Worm (Caenorhabditis elegans) whole organism, L4 larva: ENCODE results near the gene C07A9.10.

Experiments
- ama-1 ChIP-seq: fragments of 150-350 bp; optimal IDR thresholded peaks from 2 replicates; lab custom pipeline; 2014; ENCODE audit warnings: inconsistent platforms, mixed read lengths
- daf-12 ChIP-seq: fragments of 150-350 bp; optimal IDR thresholded peaks from 2 replicates; lab custom pipeline; 2014; ENCODE audit warnings: missing biosample characterization, missing genetic modification reagents, missing genetic modification characterization
- daf-8 ChIP-seq: fragments of 200-800 bp; sonication (Bioruptor generic); IDR thresholded peaks from 2 replicates; pipeline ENCODE4 v1.3.6; 2022; ENCODE audit warnings: missing genetic modification characterization, missing compliant biosample characterization
- fkh-10 ChIP-seq: fragments of 150-350 bp; optimal IDR thresholded peaks from 2 replicates; lab custom pipeline; 2014; ENCODE audit warnings: missing biosample characterization, missing genetic modification reagents, missing genetic modification characterization
- fos-1 ChIP-seq: fragments of 150-350 bp; optimal IDR thresholded peaks from 2 replicates; lab custom pipeline; 2014; ENCODE audit warnings: missing biosample characterization, missing genetic modification characterization
- lin-29 ChIP-seq: fragments of 200-800 bp; sonication (Bioruptor generic); IDR thresholded peaks from 2 replicates; pipeline ENCODE4 v1.3.6; 2022; ENCODE audit warnings: missing genetic modification reagents, missing genetic modification characterization, missing compliant biosample characterization
- lsy-2 ChIP-seq, 2 experiments: fragments of 150-350 bp in 1 of 2; sonication (generic microtip) in 1 of 2; optimal IDR thresholded peaks; 2 replicates each; lab custom pipeline; 2014 to 2017; ENCODE audit warnings: missing biosample characterization in 2 of 2, missing genetic modification characterization in 2 of 2
- mdl-1 ChIP-seq, 2 experiments: fragments of 150-350 bp in 1 of 2; sonication (generic microtip) in 1 of 2; optimal IDR thresholded peaks; 2 replicates each; lab custom pipeline; 2014 to 2017; ENCODE audit warnings: missing biosample characterization in 2 of 2, missing genetic modification characterization in 2 of 2
- nhr-237 ChIP-seq: sonication (generic microtip); optimal IDR thresholded peaks from 2 replicates; lab custom pipeline; 2017; ENCODE audit warnings: missing biosample characterization, missing genetic modification characterization
- nhr-28 ChIP-seq: fragments of 150-350 bp; optimal IDR thresholded peaks from 2 replicates; lab custom pipeline; 2014; ENCODE audit warnings: missing biosample characterization, missing genetic modification characterization
- pqm-1 ChIP-seq: sonication (generic microtip); optimal IDR thresholded peaks from 2 replicates; lab custom pipeline; 2017; ENCODE audit warnings: missing biosample characterization, missing genetic modification characterization
- ztf-11 ChIP-seq: fragments of 150-350 bp; optimal IDR thresholded peaks from 2 replicates; lab custom pipeline; 2014; ENCODE audit warnings: missing biosample characterization, missing genetic modification characterization

DNA sequence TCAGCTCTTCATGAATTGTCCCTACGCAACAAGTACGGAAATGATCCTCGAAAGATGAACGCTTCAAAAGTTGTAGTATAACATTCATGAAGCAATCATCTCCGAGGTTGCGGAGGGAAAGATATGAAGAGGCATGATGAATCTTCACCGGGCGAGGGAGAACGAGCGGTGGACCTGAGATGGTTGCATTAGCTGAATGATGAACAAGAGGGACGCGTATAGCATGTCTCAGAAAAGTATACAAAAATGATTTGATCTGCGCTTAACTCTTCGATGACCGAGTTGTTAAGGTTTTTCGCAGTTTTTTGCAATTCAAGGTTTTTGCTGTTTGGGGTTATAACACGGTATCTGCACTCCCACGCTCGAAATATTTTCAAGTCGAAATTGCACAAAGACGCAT, at the start of gene C07A9.10:
- no peak for TF ChIP-seq daf-12 (tag; lab: Kevin White, UChicago)
- no peak for TF ChIP-seq lsy-2 (tag; optimal IDR thresholded peaks at IDR 0.05; lab: Kevin White, UChicago)
- TF ChIP-seq mdl-1 (tag; optimal IDR thresholded peaks at IDR 0.05; lab: Kevin White, UChicago), result no peak
- no peak for TF ChIP-seq nhr-28 (tag; lab: Kevin White, UChicago)
- no peak for TF ChIP-seq pqm-1 (tag; lab: Kevin White, UChicago)
- no peak for TF ChIP-seq nhr-237 (tag; lab: Kevin White, UChicago)
- TF ChIP-seq fos-1 (tag; lab: Kevin White, UChicago), result no peak
- no peak for TF ChIP-seq ama-1
- no peak for TF ChIP-seq lin-29 (GFP tag; lab: Robert Waterston, UW)
- no peak for TF ChIP-seq fkh-10
- TF ChIP-seq ztf-11 (tag; lab: Kevin White, UChicago), result no peak
- no peak for TF ChIP-seq daf-8
